Worm (Caenorhabditis elegans) whole organism, L1 larva: ENCODE measurements around the gene sek-3.

Source experiments
- ama-1 ChIP-seq: fragments of 150-350 bp; optimal IDR thresholded peaks from 2 replicates; lab custom pipeline; 2014
- ces-1 ChIP-seq: fragments of 150-350 bp; optimal IDR thresholded peaks from 2 replicates; lab custom pipeline; 2014; ENCODE audit warnings: missing biosample characterization, missing genetic modification reagents, missing genetic modification characterization
- efl-1 ChIP-seq, 4 experiments: fragments of 150-350 bp; optimal IDR thresholded peaks in 3 of 4; peaks in 1 of 4; 1 replicate in 1 of 4; 2 replicates in 3 of 4; lab custom pipeline; 2014; ENCODE audit warnings: missing biosample characterization in 2 of 4, missing genetic modification characterization in 2 of 4, missing genetic modification reagents in 2 of 4
- elt-2 ChIP-seq: sonication (generic microtip); optimal IDR thresholded peaks from 2 replicates; lab custom pipeline; 2016; ENCODE audit warnings: missing genetic modification characterization, mild to moderate bottlenecking, inconsistent platforms, missing compliant biosample characterization, missing genetic modification reagents
- lin-14 ChIP-seq: fragments of 200-800 bp; sonication (Bioruptor generic); optimal IDR thresholded peaks from 2 replicates; lab custom pipeline; 2018; ENCODE audit warnings: mild to moderate bottlenecking, missing genetic modification characterization, moderate library complexity, missing compliant biosample characterization
- lin-39 ChIP-seq: fragments of 150-350 bp; optimal IDR thresholded peaks from 2 replicates; lab custom pipeline; 2014; ENCODE audit warnings: missing biosample characterization, missing genetic modification reagents, missing genetic modification characterization
- mab-9 ChIP-seq: fragments of 200-800 bp; sonication (Bioruptor generic); IDR thresholded peaks from 2 replicates; pipeline ENCODE4 v1.3.6; 2022; ENCODE audit warnings: missing genetic modification reagents, missing genetic modification characterization, missing compliant biosample characterization
- mef-2 ChIP-seq: fragments of 150-350 bp; optimal IDR thresholded peaks from 2 replicates; lab custom pipeline; 2014; ENCODE audit warnings: missing biosample characterization, missing genetic modification characterization
- snpc-4 ChIP-seq: fragments of 150-350 bp; optimal IDR thresholded peaks from 2 replicates; lab custom pipeline; 2014; ENCODE audit warnings: missing biosample characterization, missing genetic modification characterization
- sup-37 ChIP-seq: fragments of 200-800 bp; sonication (Bioruptor generic); optimal IDR thresholded peaks from 2 replicates; lab custom pipeline; 2018; ENCODE audit warnings: mild to moderate bottlenecking, missing genetic modification characterization, missing compliant biosample characterization
- unc-62 ChIP-seq: fragments of 150-350 bp; optimal IDR thresholded peaks from 2 replicates; lab custom pipeline; 2014; ENCODE audit warnings: missing biosample characterization, missing genetic modification reagents, missing genetic modification characterization
- zag-1 ChIP-seq: fragments of 150-350 bp; optimal IDR thresholded peaks from 2 replicates; lab custom pipeline; 2014; ENCODE audit warnings: missing biosample characterization, missing genetic modification characterization
- ztf-4 ChIP-seq: fragments of 150-350 bp; optimal IDR thresholded peaks from 2 replicates; lab custom pipeline; 2014; ENCODE audit warnings: missing biosample characterization, missing genetic modification characterization

DNA sequence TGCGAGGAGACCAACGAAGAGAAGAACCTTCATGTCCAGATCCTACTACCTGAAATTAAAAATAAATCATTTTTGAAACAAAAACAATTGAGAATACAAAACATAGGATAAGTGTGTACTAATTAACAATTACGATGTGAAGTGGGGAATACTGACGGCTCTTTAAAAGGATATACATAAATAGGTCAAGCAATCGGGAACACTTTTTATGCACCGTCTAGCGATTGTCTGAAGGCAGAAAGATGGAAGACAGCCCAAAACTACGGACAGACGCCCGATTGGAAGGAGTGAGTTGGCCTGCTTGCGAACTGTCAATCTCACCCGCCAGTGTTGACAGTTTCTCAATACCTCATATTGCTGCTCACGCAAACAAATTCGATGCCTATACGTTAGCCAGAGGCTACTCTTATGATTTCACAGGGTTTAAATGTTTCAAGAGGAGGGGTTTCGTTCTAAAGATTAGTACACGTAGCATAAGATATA is 46.8 kb upstream of the sek-3 start, which contains the start of gene calu-1:
- TF ChIP-seq ama-1 (no peak), mef-2 (tag; lab: Kevin White, UChicago) (no peak), snpc-4 (no peak), unc-62 (GFP tag; lab: Kevin White, UChicago) (no peak), mab-9 (GFP tag; lab: Robert Waterston, UW) (no peak), zag-1 (tag; lab: Kevin White, UChicago) (no peak), ces-1 (GFP tag; lab: Kevin White, UChicago) (no peak), ztf-4 (no peak), efl-1 (optimal IDR thresholded peaks at IDR 0.05; lab: Kevin White, UChicago) (no peak), efl-1 (GFP tag; optimal IDR thresholded peaks at IDR 0.05 in 1 of 2; lab: Kevin White, UChicago) (no peak), lin-39 (tag; lab: Kevin White, UChicago) (no peak), elt-2 (tag; lab: Kevin White, UChicago) (no peak), sup-37 (no peak), lin-14 (GFP tag; lab: Kevin White, UChicago) (no peak)
